Worm (Caenorhabditis elegans) whole organism, late embryonic: Measurements from ENCODE around the gene F31E3.12.

Experiments
- C08G9.2 ChIP-seq: sonication (generic microtip); optimal IDR thresholded peaks from 2 replicates; lab custom pipeline; 2016; ENCODE audit warnings: mild to moderate bottlenecking, missing genetic modification characterization, moderate library complexity, missing compliant biosample characterization
- T23F11.4 ChIP-seq: fragments of 200-800 bp; sonication (Bioruptor generic); optimal IDR thresholded peaks from 2 replicates; lab custom pipeline; 2018; ENCODE audit warnings: mild to moderate bottlenecking, missing genetic modification characterization, missing compliant biosample characterization
- Y22D7AL.16 ChIP-seq: sonication (generic microtip); optimal IDR thresholded peaks from 2 replicates; lab custom pipeline; 2016; ENCODE audit warnings: missing genetic modification characterization, missing compliant biosample characterization
- ahr-1 ChIP-seq: sonication (generic microtip); optimal IDR thresholded peaks from 2 replicates; lab custom pipeline; 2016; ENCODE audit warnings: missing genetic modification characterization, missing compliant biosample characterization
- ama-1 ChIP-seq: fragments of 150-350 bp; optimal IDR thresholded peaks from 2 replicates; lab custom pipeline; 2014
- ceh-14 ChIP-seq: sonication (generic microtip); optimal IDR thresholded peaks from 2 replicates; lab custom pipeline; 2016; ENCODE audit warnings: missing genotype, missing genetic modification characterization, missing compliant biosample characterization
- ceh-19 ChIP-seq: fragments of 200-800 bp; sonication (Bioruptor generic); optimal IDR thresholded peaks from 2 replicates; lab custom pipeline; 2018; ENCODE audit warnings: mild to moderate bottlenecking, missing genetic modification characterization, missing compliant biosample characterization
- ceh-22 ChIP-seq: sonication (generic microtip); optimal IDR thresholded peaks from 2 replicates; lab custom pipeline; 2017; ENCODE audit warnings: missing biosample characterization, missing genetic modification characterization
- ceh-24 ChIP-seq: sonication (generic microtip); optimal IDR thresholded peaks from 2 replicates; lab custom pipeline; 2016; ENCODE audit warnings: mild to moderate bottlenecking, missing genetic modification characterization, missing compliant biosample characterization
- ceh-30 ChIP-seq: fragments of 150-350 bp; optimal IDR thresholded peaks from 2 replicates; lab custom pipeline; 2014; ENCODE audit warnings: missing biosample characterization, missing genetic modification characterization
- ceh-34 ChIP-seq: sonication (generic microtip); optimal IDR thresholded peaks from 2 replicates; lab custom pipeline; 2016; ENCODE audit warnings: mild to moderate bottlenecking, missing genetic modification characterization, missing compliant biosample characterization
- ceh-6 ChIP-seq: fragments of 200-800 bp; sonication (Bioruptor generic); optimal IDR thresholded peaks from 2 replicates; lab custom pipeline; 2018; ENCODE audit warnings: mild to moderate bottlenecking, missing genetic modification characterization, missing compliant biosample characterization
- che-1 ChIP-seq: sonication (generic microtip); optimal IDR thresholded peaks from 2 replicates; lab custom pipeline; 2016; ENCODE audit warnings: mild to moderate bottlenecking, missing genetic modification characterization, missing compliant biosample characterization
- dmd-4 ChIP-seq: sonication (generic microtip); optimal IDR thresholded peaks from 2 replicates; lab custom pipeline; 2016; ENCODE audit warnings: borderline replicate concordance, missing genetic modification characterization, missing compliant biosample characterization
- ets-4 ChIP-seq: sonication (generic microtip); optimal IDR thresholded peaks from 2 replicates; lab custom pipeline; 2016; ENCODE audit warnings: missing genetic modification characterization, missing compliant biosample characterization
- eyg-1 ChIP-seq: sonication (generic microtip); optimal IDR thresholded peaks from 2 replicates; lab custom pipeline; 2016; ENCODE audit warnings: missing genotype, missing genetic modification characterization, missing compliant biosample characterization
- hlh-13 ChIP-seq: fragments of 200-800 bp; sonication (Bioruptor generic); optimal IDR thresholded peaks from 2 replicates; lab custom pipeline; 2018; ENCODE audit warnings: mild to moderate bottlenecking, missing genetic modification characterization, missing compliant biosample characterization
- hlh-15 ChIP-seq: sonication (generic microtip); optimal IDR thresholded peaks from 2 replicates; lab custom pipeline; 2016; ENCODE audit warnings: missing genetic modification characterization, missing compliant biosample characterization
- hlh-6 ChIP-seq: sonication (generic microtip); optimal IDR thresholded peaks from 2 replicates; lab custom pipeline; 2016; ENCODE audit warnings: missing genotype, missing genetic modification characterization, missing compliant biosample characterization
- lim-6 ChIP-seq: sonication (generic microtip); optimal IDR thresholded peaks from 2 replicates; lab custom pipeline; 2016; ENCODE audit warnings: missing genetic modification characterization, missing compliant biosample characterization
- odd-2 ChIP-seq: sonication (generic microtip); optimal IDR thresholded peaks from 2 replicates; lab custom pipeline; 2017; ENCODE audit warnings: antibody characterized with exemption, mild to moderate bottlenecking, missing genetic modification characterization, missing compliant biosample characterization
- pax-1 ChIP-seq: fragments of 150-350 bp; optimal IDR thresholded peaks from 2 replicates; lab custom pipeline; 2014; ENCODE audit warnings: missing biosample characterization, missing genetic modification characterization
- pha-2 ChIP-seq: sonication (generic microtip); optimal IDR thresholded peaks from 2 replicates; lab custom pipeline; 2017; ENCODE audit warnings: mild to moderate bottlenecking, missing genetic modification characterization, missing compliant biosample characterization
- pros-1 ChIP-seq: fragments of 150-350 bp; optimal IDR thresholded peaks from 2 replicates; lab custom pipeline; 2014; ENCODE audit warnings: missing biosample characterization, missing genetic modification reagents, missing genetic modification characterization
- ref-2 ChIP-seq: sonication (generic microtip); optimal IDR thresholded peaks from 2 replicates; lab custom pipeline; 2016; ENCODE audit warnings: missing genetic modification characterization, missing compliant biosample characterization
- sox-2 ChIP-seq: fragments of 200-800 bp; sonication (Bioruptor generic); IDR thresholded peaks from 2 replicates; pipeline ENCODE4 v1.3.6; 2022; ENCODE audit warnings: missing genetic modification reagents, missing genetic modification characterization, missing compliant biosample characterization
- tbx-2 ChIP-seq: sonication (generic microtip); optimal IDR thresholded peaks from 2 replicates; lab custom pipeline; 2016; ENCODE audit warnings: missing genetic modification characterization, missing compliant biosample characterization
- tbx-7 ChIP-seq: sonication (generic microtip); optimal IDR thresholded peaks from 2 replicates; lab custom pipeline; 2016; ENCODE audit warnings: missing genotype, missing genetic modification characterization, missing compliant biosample characterization
- unc-3 ChIP-seq, 2 experiments: fragments of 200-800 bp in 1 of 2; sonication (Bioruptor generic) in 1 of 2; sonication (generic microtip) in 1 of 2; conservative IDR thresholded peaks in 1 of 2; optimal IDR thresholded peaks in 1 of 2; 2 replicates each; pipeline versions ENCODE4 v1.3.6 to Lab custom; 2016 to 2022; ENCODE audit warnings: missing compliant biosample characterization in 2 of 2, missing genetic modification characterization in 2 of 2, missing genetic modification reagents in 1 of 2
- unc-42 ChIP-seq: sonication (generic microtip); optimal IDR thresholded peaks from 2 replicates; lab custom pipeline; 2016; ENCODE audit warnings: missing genotype, missing genetic modification characterization, missing compliant biosample characterization
- unc-55 ChIP-seq: sonication (generic microtip); optimal IDR thresholded peaks from 2 replicates; lab custom pipeline; 2017; ENCODE audit warnings: missing biosample characterization, missing genetic modification reagents, missing genetic modification characterization
- unc-86 ChIP-seq: sonication (generic microtip); optimal IDR thresholded peaks from 2 replicates; lab custom pipeline; 2016; ENCODE audit warnings: missing genetic modification characterization, missing compliant biosample characterization
- zip-5 ChIP-seq: sonication (generic microtip); optimal IDR thresholded peaks from 2 replicates; lab custom pipeline; 2016; ENCODE audit warnings: missing genetic modification characterization, missing compliant biosample characterization

The F31E3.12 gene

ce11 chrIII:6931896-6932295 lies 37.3 kb upstream of the F31E3.12 start, which contains the start of gene byn-1:
TSS of gene byn-1 (plus strand) at chrIII:6932001.
- TF ChIP-seq ceh-19 (GFP tag; lab: Kevin White, UChicago) (no peak), dmd-4 (tag; lab: Kevin White, UChicago) (no peak), T23F11.4 (no peak), ceh-30 (tag; lab: Kevin White, UChicago) (no peak), odd-2 (tag; lab: Kevin White, UChicago) (no peak), pha-2 (tag; lab: Kevin White, UChicago) (no peak), ceh-34 (tag; lab: Kevin White, UChicago) (no peak), ahr-1 (no peak), ceh-24 (no peak), ets-4 (tag; lab: Kevin White, UChicago) (no peak)
- TF ChIP-seq, all 69 proteins: peak for 0

- TF ChIP-seq unc-86 (tag; lab: Kevin White, UChicago) = no peak
Observed at ce11 chrIII:6935269-6936017, 33.7 kb upstream of the F31E3.12 start, which contains the start of the genes F57B9.8 and coq-2. TSS of gene F57B9.8 (minus strand) at chrIII:6935319. TSS of gene coq-2 (plus strand) at chrIII:6935967.

- TF ChIP-seq ceh-19 (GFP tag; lab: Kevin White, UChicago) = no peak
- no peak for TF ChIP-seq ceh-6 (GFP tag; lab: Kevin White, UChicago)
- TF ChIP-seq ama-1 = no peak
- no peak for TF ChIP-seq che-1 (tag; lab: Kevin White, UChicago)
- TF ChIP-seq lim-6 = no peak
- no peak for TF ChIP-seq odd-2 (tag; lab: Kevin White, UChicago)
- no peak for TF ChIP-seq tbx-2 (tag; lab: Kevin White, UChicago)
- TF ChIP-seq pax-1 (tag; lab: Kevin White, UChicago) = no peak
- TF ChIP-seq tbx-7 (tag; lab: Kevin White, UChicago) = no peak
- TF ChIP-seq Y22D7AL.16 (tag; lab: Kevin White, UChicago) = no peak
- no peak for TF ChIP-seq unc-86 (tag; lab: Kevin White, UChicago)
- TF ChIP-seq unc-55 (GFP tag; lab: Kevin White, UChicago) = no peak
- no peak for TF ChIP-seq pros-1 (tag; lab: Kevin White, UChicago)
Observed at ce11 chrIII:6939523-6939922, 29.7 kb upstream of the F31E3.12 start, which contains the start of gene F57B9.3. TSS of gene F57B9.3 (plus strand) at chrIII:6939823.

- TF ChIP-seq ceh-6 (GFP tag; lab: Kevin White, UChicago) (no peak), unc-3 (GFP tag; conservative IDR thresholded peaks at IDR 0.05; lab: Robert Waterston, UW) (no peak), unc-3 (tag; optimal IDR thresholded peaks at IDR 0.05; lab: Kevin White, UChicago) (no peak)
- TF ChIP-seq, all 69 proteins: peak for 0
Observed at ce11 chrIII:6945319-6945718, 23.9 kb upstream of the F31E3.12 start.

DNA sequence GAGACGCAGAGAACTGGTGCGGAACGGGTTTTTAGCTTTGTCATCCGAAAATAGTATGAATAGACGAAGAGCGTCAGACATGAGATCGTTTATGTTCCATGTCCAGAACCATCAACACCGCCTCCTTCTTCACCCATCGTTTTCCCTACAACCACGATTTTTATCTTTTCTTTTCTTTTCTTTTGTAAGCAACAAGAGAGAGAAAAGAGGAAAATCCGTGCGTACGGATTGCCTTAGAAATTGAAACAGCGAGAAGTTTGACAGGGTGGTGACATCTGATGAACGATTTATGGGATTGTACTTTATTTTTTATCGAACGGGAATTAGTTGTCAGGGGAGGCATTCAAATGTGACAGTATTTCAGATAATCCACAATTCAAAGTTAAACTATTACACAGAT lies 23.4 kb upstream of the F31E3.12 start, which contains the start of gene abu-13:
Gene abu-13 (minus strand): TSS at position 152 of the 400 bp plus-strand sequence.
- TF ChIP-seq ceh-14 (tag; lab: Kevin White, UChicago) = no peak
- TF ChIP-seq hlh-13 (GFP tag; lab: Kevin White, UChicago) = no peak
- TF ChIP-seq unc-86 (tag; lab: Kevin White, UChicago) = no peak
- TF ChIP-seq T23F11.4 = no peak
- TF ChIP-seq ceh-34 (tag; lab: Kevin White, UChicago) = no peak
- no peak for TF ChIP-seq che-1 (tag; lab: Kevin White, UChicago)
- no peak for TF ChIP-seq unc-42 (tag; lab: Kevin White, UChicago)
- TF ChIP-seq sox-2 (GFP tag; lab: Robert Waterston, UW) = no peak
- TF ChIP-seq eyg-1 (tag; lab: Kevin White, UChicago) = no peak
- TF ChIP-seq Y22D7AL.16 (tag; lab: Kevin White, UChicago) = no peak
- TF ChIP-seq ets-4 (tag; lab: Kevin White, UChicago) = no peak
- no peak for TF ChIP-seq ceh-22

ce11 chrIII:6946382-6946781 lies 22.8 kb upstream of the F31E3.12 start, which contains the start of gene let-711:
TSS of gene let-711 (plus strand) at chrIII:6946718.
- TF ChIP-seq ets-4 (tag; lab: Kevin White, UChicago) = no peak
- TF ChIP-seq C08G9.2 (tag; lab: Kevin White, UChicago) = no peak
- no peak for TF ChIP-seq hlh-15 (tag; lab: Kevin White, UChicago)
- no peak for TF ChIP-seq zip-5 (tag; lab: Kevin White, UChicago)
- TF ChIP-seq ref-2 (tag; lab: Kevin White, UChicago) = no peak
- TF ChIP-seq che-1 (tag; lab: Kevin White, UChicago) = no peak
- no peak for TF ChIP-seq unc-42 (tag; lab: Kevin White, UChicago)
- TF ChIP-seq ama-1 = no peak
- no peak for TF ChIP-seq unc-86 (tag; lab: Kevin White, UChicago)
- no peak for TF ChIP-seq hlh-6
